Worm (Caenorhabditis elegans): ENCODE measurements around the gene C31B8.16.

The C31B8.16 gene

ce11 chrV:2888265-2888664 lies 41.6 kb upstream of the C31B8.16 start:
- TF ChIP-seq ces-1 (GFP tag; optimal IDR thresholded peaks at IDR 0.05): no peak
- no peak for TF ChIP-seq zip-8 (tag; optimal IDR thresholded peaks at IDR 0.05)
- TF ChIP-seq nhr-237 (tag; optimal IDR thresholded peaks at IDR 0.05): no peak
- TF ChIP-seq nhr-2 (tag; optimal IDR thresholded peaks at IDR 0.05): no peak
- TF ChIP-seq unc-120 (tag; optimal IDR thresholded peaks at IDR 0.05; ENCODE audit: poor library complexity, severe bottlenecking): no peak
- no peak for TF ChIP-seq mab-5 (tag; optimal IDR thresholded peaks at IDR 0.05)
- TF ChIP-seq elt-1 (tag; optimal IDR thresholded peaks at IDR 0.05; ENCODE audit: borderline replicate concordance, insufficient read depth): no peak
- TF ChIP-seq snpc-4 (tag; optimal IDR thresholded peaks at IDR 0.05): no peak
- TF ChIP-seq lin-32 (GFP tag; optimal IDR thresholded peaks at IDR 0.05): no peak
- TF ChIP-seq nhr-76 (tag; optimal IDR thresholded peaks at IDR 0.05): no peak

ce11 chrV:2888681-2889080 lies 41.2 kb upstream of the C31B8.16 start, which contains the start of gene srw-4:
TSS of gene srw-4 (minus strand) at chrV:2888781.
- no peak for TF ChIP-seq M03D4.4 (tag; optimal IDR thresholded peaks at IDR 0.05)
- TF ChIP-seq ceh-83 (GFP tag; optimal IDR thresholded peaks at IDR 0.05): no peak
- no peak for TF ChIP-seq ces-1 (GFP tag; optimal IDR thresholded peaks at IDR 0.05)
- TF ChIP-seq ceh-39 (tag; optimal IDR thresholded peaks at IDR 0.05): no peak
- TF ChIP-seq hlh-1 (tag; optimal IDR thresholded peaks at IDR 0.05): no peak
- no peak for TF ChIP-seq flh-1 (GFP tag; optimal IDR thresholded peaks at IDR 0.05)
- TF ChIP-seq bed-3 (GFP tag; optimal IDR thresholded peaks at IDR 0.05): no peak
- TF ChIP-seq sem-2 (GFP tag; optimal IDR thresholded peaks at IDR 0.05): no peak
- TF ChIP-seq elt-1 (tag; optimal IDR thresholded peaks at IDR 0.05; ENCODE audit: borderline replicate concordance, insufficient read depth): no peak
- no peak for TF ChIP-seq nhr-237 (tag; optimal IDR thresholded peaks at IDR 0.05)

ce11 chrV:2891927-2892326 lies 37.9 kb upstream of the C31B8.16 start, which contains the start of gene F37B4.15:
TSS of gene F37B4.15 (plus strand) at chrV:2892227.
- TF ChIP-seq ceh-39 (tag; optimal IDR thresholded peaks at IDR 0.05): no peak
- TF ChIP-seq cnd-1 (tag; optimal IDR thresholded peaks at IDR 0.05): no peak
- no peak for TF ChIP-seq mab-5 (tag; optimal IDR thresholded peaks at IDR 0.05)
- no peak for TF ChIP-seq nhr-2 (tag; optimal IDR thresholded peaks at IDR 0.05)
- no peak for TF ChIP-seq nhr-237 (tag; optimal IDR thresholded peaks at IDR 0.05)
- no peak for TF ChIP-seq flh-1 (GFP tag; optimal IDR thresholded peaks at IDR 0.05)
- no peak for TF ChIP-seq mls-2 (tag; optimal IDR thresholded peaks at IDR 0.05)

ce11 chrV:2892976-2893375 lies 36.9 kb upstream of the C31B8.16 start, which contains the start of gene srh-127:
TSS of gene srh-127 (plus strand) at chrV:2893276.
- no peak for TF ChIP-seq tbx-8 (GFP tag; optimal IDR thresholded peaks at IDR 0.05)
- TF ChIP-seq unc-120 (tag; optimal IDR thresholded peaks at IDR 0.05; ENCODE audit: poor library complexity, severe bottlenecking): no peak
- TF ChIP-seq ceh-39 (tag; optimal IDR thresholded peaks at IDR 0.05): no peak
- TF ChIP-seq zip-8 (tag; optimal IDR thresholded peaks at IDR 0.05): no peak
- TF ChIP-seq nhr-237 (tag; optimal IDR thresholded peaks at IDR 0.05): no peak
- no peak for TF ChIP-seq mab-5 (tag; optimal IDR thresholded peaks at IDR 0.05)
- TF ChIP-seq drap-1 (GFP tag; optimal IDR thresholded peaks at IDR 0.05): no peak
- TF ChIP-seq lin-32 (GFP tag; optimal IDR thresholded peaks at IDR 0.05): no peak
- no peak for TF ChIP-seq lsy-2 (tag; optimal IDR thresholded peaks at IDR 0.05)
- no peak for TF ChIP-seq snpc-4 (tag; optimal IDR thresholded peaks at IDR 0.05)
- TF ChIP-seq bed-3 (GFP tag; optimal IDR thresholded peaks at IDR 0.05): no peak
- TF ChIP-seq lin-13 (tag; optimal IDR thresholded peaks at IDR 0.05): no peak
- no peak for TF ChIP-seq mls-2 (tag; optimal IDR thresholded peaks at IDR 0.05)
- TF ChIP-seq pha-4 (tag; optimal IDR thresholded peaks at IDR 0.05): no peak
- TF ChIP-seq nhr-2 (tag; optimal IDR thresholded peaks at IDR 0.05): no peak
- no peak for TF ChIP-seq ztf-11 (tag; optimal IDR thresholded peaks at IDR 0.05)
- TF ChIP-seq unc-39 (tag; optimal IDR thresholded peaks at IDR 0.05): no peak

- TF ChIP-seq drap-1 (GFP tag; optimal IDR thresholded peaks at IDR 0.05) (no peak), bed-3 (GFP tag; optimal IDR thresholded peaks at IDR 0.05) (no peak), lin-32 (GFP tag; optimal IDR thresholded peaks at IDR 0.05) (no peak), lin-13 (tag; optimal IDR thresholded peaks at IDR 0.05) (no peak), tbx-8 (GFP tag; optimal IDR thresholded peaks at IDR 0.05) (no peak), ceh-43 (GFP tag; optimal IDR thresholded peaks at IDR 0.05) (no peak), ces-1 (GFP tag; optimal IDR thresholded peaks at IDR 0.05) (no peak), elt-1 (tag; optimal IDR thresholded peaks at IDR 0.05; ENCODE audit: borderline replicate concordance, insufficient read depth) (no peak), nhr-28 (tag; optimal IDR thresholded peaks at IDR 0.05) (no peak), mls-2 (tag; optimal IDR thresholded peaks at IDR 0.05) (no peak), flh-1 (GFP tag; optimal IDR thresholded peaks at IDR 0.05) (no peak), sptf-1 (tag; optimal IDR thresholded peaks at IDR 0.05) (no peak), nhr-237 (tag; optimal IDR thresholded peaks at IDR 0.05) (no peak), ceh-39 (tag; optimal IDR thresholded peaks at IDR 0.05) (no peak), snpc-4 (tag; optimal IDR thresholded peaks at IDR 0.05) (no peak), nhr-12 (tag; optimal IDR thresholded peaks at IDR 0.05) (no peak)
Observed at ce11 chrV:2896198-2896660, 33.6 kb upstream of the C31B8.16 start, which contains the start of gene pals-32. TSS of gene pals-32 (plus strand) at chrV:2896610.

All from whole organism, mixed stage, embryonic.